Worm (Caenorhabditis elegans) whole organism, L4/young adult: Measurements from ENCODE around the gene usp-14.

Experiments
- W03F9.2 ChIP-seq: fragments of 150-350 bp; optimal IDR thresholded peaks from 2 replicates; lab custom pipeline; 2014; ENCODE audit warnings: missing biosample characterization, missing genetic modification characterization
- him-1 ChIP-seq: sonication (generic microtip); optimal IDR thresholded peaks from 2 replicates; lab custom pipeline; 2016; ENCODE audit warnings: missing genotype, missing genetic modification reagents, missing genetic modification characterization, missing compliant biosample characterization

DNA sequence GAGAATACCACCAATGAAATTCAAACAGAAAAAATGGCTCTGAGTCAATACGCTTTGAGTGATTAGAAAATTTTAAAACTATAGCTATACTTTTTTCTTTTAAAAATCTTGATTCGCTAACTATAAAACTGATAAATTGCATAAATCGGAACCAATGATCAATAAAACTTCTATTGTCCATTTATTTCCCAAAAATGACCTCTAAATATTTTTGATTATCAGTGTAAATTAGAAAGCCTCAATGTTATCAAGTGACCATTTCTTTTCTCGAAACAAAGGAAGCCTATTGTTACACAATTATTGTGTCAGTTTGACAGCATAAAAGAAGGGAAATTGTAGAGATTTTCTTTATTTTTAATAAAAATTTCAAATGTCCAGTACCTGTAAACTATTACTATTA, 11.6 kb upstream of the usp-14 start, which contains the start of gene K10H10.4:
- TF ChIP-seq him-1 (no peak), W03F9.2 (no peak)
